Fruit fly (Drosophila melanogaster) whole organism: ENCODE results near the gene Vajk1.

Experiments
- CG8478 ChIP-seq: fragments of >200 bp; optimal IDR thresholded peaks from 2 replicates; lab custom pipeline; 2018; ENCODE audit warnings: inconsistent platforms
- Dll ChIP-seq: fragments of >200 bp; optimal IDR thresholded peaks from 2 replicates; lab custom pipeline; 2017
- EcR ChIP-seq, 2 experiments: fragments of >200 bp; optimal IDR thresholded peaks; 2 replicates each; lab custom pipeline; 2017; ENCODE audit warnings: missing biosample characterization in 2 of 2, missing genetic modification characterization in 2 of 2, missing genetic modification reagents in 2 of 2
- pan ChIP-seq: fragments of >200 bp; optimal IDR thresholded peaks from 2 replicates; lab custom pipeline; 2017
- psq ChIP-seq: fragments of >200 bp; optimal IDR thresholded peaks from 2 replicates; lab custom pipeline; 2017
- usp ChIP-seq: fragments of >200 bp; optimal IDR thresholded peaks from 2 replicates; lab custom pipeline; 2017; ENCODE audit warnings: missing biosample characterization, missing genetic modification characterization, mixed read lengths

Vajk1 gene

DNA sequence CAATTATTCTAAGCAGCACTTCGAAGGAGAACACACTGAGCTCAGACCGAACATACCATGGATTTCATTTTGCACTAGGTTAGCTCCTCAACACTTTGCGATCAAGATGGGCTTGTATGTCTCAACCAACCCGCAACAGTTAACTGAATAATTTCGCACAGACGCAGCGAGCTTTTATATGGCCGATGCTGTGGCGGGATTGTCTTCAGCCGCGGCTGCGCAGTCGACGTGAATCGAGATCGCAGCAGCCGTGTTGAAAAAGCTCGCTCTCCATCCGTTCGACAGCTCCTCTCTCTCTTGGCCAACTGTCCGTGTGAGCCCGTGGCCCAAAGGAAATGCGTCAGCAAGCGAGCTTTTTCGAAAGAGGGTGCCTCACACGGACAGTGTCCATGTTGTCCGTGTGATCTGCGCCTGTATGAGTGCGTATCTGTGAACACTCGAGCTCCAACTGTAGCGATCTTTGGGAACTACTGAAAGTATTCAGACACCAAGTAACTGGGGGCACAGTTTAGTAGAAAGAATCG is 11.3 kb upstream of the Vajk1 start, which contains the start of gene Vajk2:
Gene Vajk2, minus strand, starts transcription at position 151 of the 524 bp plus-strand sequence.
- no peak for TF ChIP-seq psq
- TF ChIP-seq Dll = no peak
- TF ChIP-seq CG8478 (lab: Kevin White, UChicago) = no peak
- no peak for TF ChIP-seq usp (GFP tag; lab: Kevin White, UChicago)
- TF ChIP-seq EcR (GFP tag; optimal IDR thresholded peaks at IDR 0.05; lab: Kevin White, UChicago) = no peak
- TF ChIP-seq pan = no peak

DNA sequence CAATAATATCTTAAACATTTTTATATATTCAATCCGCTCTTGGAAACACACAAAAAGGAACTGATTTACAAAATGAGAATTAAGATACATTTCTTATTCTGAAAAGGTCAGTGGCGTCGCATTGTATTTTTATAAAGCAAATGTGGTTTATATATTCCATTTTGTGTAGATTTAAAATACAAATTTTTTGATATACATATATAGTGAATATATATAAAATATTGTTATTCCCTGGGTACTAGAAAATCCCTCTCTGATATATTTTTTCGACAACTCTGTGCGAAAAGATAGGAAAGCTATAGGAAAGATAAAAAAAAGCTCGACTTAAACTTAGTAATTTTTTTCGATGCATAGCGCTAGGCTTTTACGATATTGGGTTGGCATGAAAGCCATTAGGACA is 8.0 kb upstream of the Vajk1 start, which contains the start of gene CG42711:
Gene CG42711, minus strand, starts transcription at position 45 of the 400 bp plus-strand sequence.
- TF ChIP-seq psq (no peak), CG8478 (lab: Kevin White, UChicago) (no peak), EcR (GFP tag; optimal IDR thresholded peaks at IDR 0.05; lab: Kevin White, UChicago) (no peak), pan (no peak), Dll (no peak), usp (GFP tag; lab: Kevin White, UChicago) (no peak)

DNA sequence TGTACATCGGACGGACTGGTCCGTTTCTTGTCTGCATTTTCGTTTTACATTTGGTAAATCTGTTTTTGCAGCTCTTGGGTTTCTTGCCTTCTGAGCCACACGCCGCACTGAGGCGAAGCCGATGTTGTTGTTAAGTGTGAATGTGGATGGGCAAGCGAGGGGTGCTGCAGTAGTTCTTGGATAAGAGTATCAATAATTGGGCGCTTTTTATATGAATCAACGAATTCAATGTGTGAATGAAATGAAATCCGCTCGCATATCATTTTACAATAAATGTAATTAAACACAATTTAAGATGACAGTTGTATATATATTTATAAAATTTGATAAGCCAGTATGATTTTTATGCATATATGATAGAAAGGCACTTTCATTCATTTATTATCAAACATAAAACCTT is 5.1 kb upstream of the Vajk1 start:
- TF ChIP-seq psq (no peak), usp (GFP tag; lab: Kevin White, UChicago) (no peak), CG8478 (lab: Kevin White, UChicago) (no peak), Dll (no peak), pan (no peak), EcR (GFP tag; optimal IDR thresholded peaks at IDR 0.05; lab: Kevin White, UChicago) (no peak)

DNA sequence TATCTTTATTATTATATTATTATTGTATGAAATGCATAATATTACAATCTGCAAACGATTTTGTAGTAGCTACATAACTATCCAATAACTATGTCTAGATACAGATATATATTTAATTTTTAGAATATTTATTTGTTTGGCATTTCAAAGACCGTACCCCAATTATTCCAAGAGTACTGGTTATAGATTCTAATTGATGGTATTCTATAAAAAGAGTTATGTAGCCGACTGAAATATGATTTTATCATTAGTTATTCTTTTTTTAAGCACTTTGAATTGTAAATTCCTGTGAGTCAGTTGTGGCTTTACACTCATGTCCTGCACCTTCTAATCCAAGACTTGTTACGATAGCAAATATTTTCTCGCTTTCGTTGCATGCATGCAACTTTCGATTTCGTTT is 2.3 kb upstream of the Vajk1 start:
- TF ChIP-seq psq (no peak), Dll (no peak), usp (GFP tag; lab: Kevin White, UChicago) (no peak), CG8478 (lab: Kevin White, UChicago) (no peak), EcR (GFP tag; optimal IDR thresholded peaks at IDR 0.05; lab: Kevin White, UChicago) (no peak), pan (no peak)

DNA sequence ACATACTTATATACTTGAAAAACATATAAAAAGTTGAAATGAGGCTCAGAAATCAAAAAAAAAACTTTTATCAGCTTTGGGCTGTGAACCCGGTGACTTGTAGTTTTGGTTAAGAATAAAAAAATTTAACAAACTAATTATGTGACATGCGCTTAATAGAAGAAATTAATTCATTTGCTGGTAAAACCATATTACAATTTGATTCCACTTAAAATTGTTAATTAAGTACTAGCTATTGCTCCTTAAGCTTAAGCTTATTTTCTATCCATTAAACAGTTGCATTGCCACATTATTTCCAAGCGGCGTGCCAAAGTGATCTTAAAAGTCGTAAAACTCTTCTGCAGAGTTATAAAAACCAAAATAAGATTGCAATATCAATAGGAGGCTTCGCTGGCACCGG is 631 bp upstream of the Vajk1 start:
- TF ChIP-seq CG8478 (lab: Kevin White, UChicago) (no peak), EcR (GFP tag; optimal IDR thresholded peaks at IDR 0.05; lab: Kevin White, UChicago) (no peak), Dll (no peak), psq (no peak), usp (GFP tag; lab: Kevin White, UChicago) (no peak), pan (no peak)

DNA sequence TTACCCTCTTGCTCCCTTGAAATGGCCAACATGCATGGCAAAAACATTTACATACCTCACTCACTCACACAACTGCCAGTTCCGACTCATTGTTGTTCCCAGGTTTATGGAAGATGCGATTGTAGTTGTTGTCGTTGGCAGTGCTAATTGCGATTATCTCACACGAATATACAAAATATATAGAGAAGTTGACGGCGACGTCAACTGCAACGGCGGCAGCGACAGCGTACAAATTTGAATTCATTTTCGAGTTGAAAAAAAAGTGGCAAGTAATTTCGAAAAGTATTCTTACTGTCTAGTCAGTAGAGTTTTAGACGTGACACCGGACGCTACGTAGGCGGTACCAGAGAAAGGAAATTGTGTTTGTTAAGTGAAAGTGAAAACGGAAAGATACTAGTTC is 8.9 kb downstream of the Vajk1 start, which contains the start of gene Ance-3:
Gene Ance-3, plus strand, starts transcription at position 301 of the 400 bp plus-strand sequence.
- no peak for TF ChIP-seq Dll
- no peak for TF ChIP-seq psq
- TF ChIP-seq CG8478 (lab: Kevin White, UChicago) = no peak
- TF ChIP-seq usp (GFP tag; lab: Kevin White, UChicago) = no peak
- TF ChIP-seq EcR (GFP tag; optimal IDR thresholded peaks at IDR 0.05; lab: Kevin White, UChicago) = no peak
- TF ChIP-seq pan = no peak

DNA sequence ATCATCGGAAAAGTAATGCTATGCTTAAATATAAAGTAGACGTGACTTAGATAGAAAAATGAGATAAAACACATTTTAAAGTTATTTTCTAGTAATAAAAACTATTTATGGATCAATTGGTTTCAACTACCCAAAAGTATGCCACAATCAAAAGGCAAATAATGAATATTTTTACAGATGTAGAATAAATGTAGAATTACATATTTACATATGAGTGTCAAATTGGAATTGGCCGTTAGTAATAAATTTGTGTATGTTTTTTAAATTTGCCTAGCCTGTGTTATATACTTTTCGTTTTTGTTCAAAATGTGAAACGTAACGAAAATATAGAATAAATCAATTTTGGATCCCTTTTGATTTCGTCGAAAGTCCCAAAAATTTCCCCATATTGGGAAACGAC is 11.6 kb downstream of the Vajk1 start, which contains the start of gene Acyp:
Gene Acyp, plus strand, starts transcription at position 301 of the 400 bp plus-strand sequence.
- TF ChIP-seq usp (GFP tag; lab: Kevin White, UChicago) (no peak), Dll (no peak), CG8478 (lab: Kevin White, UChicago) (no peak), pan (no peak), EcR (GFP tag; optimal IDR thresholded peaks at IDR 0.05; lab: Kevin White, UChicago) (no peak), psq (no peak)

DNA sequence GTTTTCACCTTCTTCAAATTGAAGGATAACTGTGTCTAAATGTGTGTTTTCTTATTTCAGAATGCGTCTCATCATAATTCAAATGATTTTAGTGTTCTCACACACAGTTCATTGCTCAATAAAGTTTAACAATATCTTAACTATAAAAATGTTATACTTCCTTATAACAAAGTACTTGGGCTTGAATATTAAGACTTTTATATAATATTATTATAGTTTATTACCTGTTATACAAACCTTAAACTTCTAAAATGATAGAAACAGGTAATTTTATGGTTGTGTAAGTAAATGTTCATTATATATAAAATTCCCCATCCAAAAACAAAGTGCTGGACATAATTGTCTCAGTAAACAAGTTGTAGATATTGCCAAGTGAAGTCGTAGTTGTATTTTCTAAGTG is 14.3 kb downstream of the Vajk1 start, which contains the start of gene Ance-2:
Gene Ance-2, plus strand, starts transcription at position 301 of the 400 bp plus-strand sequence.
- no peak for TF ChIP-seq CG8478 (lab: Kevin White, UChicago)
- TF ChIP-seq usp (GFP tag; lab: Kevin White, UChicago) = no peak
- no peak for TF ChIP-seq pan
- TF ChIP-seq Dll = no peak
- TF ChIP-seq psq = no peak
- no peak for TF ChIP-seq EcR (GFP tag; optimal IDR thresholded peaks at IDR 0.05; lab: Kevin White, UChicago)

DNA sequence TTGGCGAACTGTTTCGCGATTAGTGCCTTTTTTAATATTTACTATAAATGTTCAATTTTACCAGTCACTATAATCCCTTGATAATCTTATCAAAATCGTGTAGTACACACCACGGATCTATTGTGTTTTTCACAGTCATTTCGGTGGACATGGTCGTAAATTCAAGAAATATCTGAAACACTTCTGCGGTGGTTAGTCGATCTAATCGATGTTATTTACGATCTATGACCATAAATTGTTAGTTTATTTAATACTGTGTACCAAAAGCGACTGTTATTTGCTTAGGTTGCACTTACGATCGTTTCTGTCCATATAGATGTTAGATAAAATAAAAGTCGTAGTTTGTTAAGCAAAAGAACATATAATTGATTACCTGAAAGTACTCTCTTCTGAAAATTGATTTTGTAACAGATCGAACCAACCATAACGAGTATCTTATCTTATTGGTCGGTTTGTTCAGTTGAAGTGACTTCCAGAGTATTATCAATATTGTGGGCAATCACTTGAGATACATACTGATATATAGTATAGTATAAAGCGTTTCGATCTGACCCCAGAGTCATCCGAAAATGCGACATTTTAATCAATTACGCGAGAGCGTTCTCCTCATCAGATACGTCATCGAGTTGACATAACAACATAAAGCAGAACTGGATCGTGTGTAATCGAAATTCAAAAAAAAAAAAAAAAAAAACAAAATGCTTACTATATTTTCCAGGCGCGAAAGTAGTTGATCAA is 17.3 kb downstream of the Vajk1 start:
- TF ChIP-seq psq (no peak), pan (no peak), CG8478 (lab: Kevin White, UChicago) (no peak), usp (GFP tag; lab: Kevin White, UChicago) (no peak), Dll (no peak), EcR (GFP tag; optimal IDR thresholded peaks at IDR 0.05; lab: Kevin White, UChicago) (no peak)

DNA sequence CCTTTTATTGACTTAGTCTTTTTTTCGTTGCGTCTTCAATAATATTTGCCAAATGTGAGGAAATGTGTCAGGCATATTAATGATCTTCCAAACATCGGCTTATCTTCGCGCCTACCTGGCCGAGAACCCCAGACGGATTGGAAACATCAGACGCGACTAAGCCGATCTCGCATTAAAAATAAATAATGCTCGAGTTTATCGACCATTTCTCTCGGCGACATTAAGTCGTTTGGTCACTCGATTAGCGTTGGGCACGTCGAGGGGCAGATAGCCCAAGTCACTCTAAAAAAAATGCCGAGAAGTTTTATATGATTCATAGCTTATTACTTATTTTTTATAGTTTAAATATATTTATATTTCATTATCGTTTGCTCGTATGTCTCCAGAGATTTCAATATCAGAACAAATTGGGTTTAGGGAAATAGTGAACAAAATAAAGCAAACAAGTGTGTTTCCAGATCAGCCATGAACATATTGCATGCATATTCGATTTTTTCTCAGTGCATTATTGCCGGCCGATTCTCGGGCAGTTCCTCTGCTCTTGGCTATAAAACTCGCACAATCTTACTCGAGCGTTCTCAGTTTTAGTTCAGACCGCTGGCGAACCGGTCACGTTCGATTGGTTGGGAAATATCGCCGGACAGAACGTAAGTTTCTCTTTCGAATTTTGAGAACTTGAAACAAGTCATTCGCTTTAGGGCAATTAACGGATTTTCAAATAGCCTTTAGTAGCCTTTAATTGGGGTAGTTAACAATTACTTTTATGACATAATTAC is 18.1 kb downstream of the Vajk1 start, which contains the start of gene Ance:
Gene Ance, plus strand, starts transcription at position 574 of the 776 bp plus-strand sequence.
- TF ChIP-seq pan (no peak), psq (no peak), Dll (no peak), EcR (GFP tag; optimal IDR thresholded peaks at IDR 0.05; lab: Kevin White, UChicago) (no peak), CG8478 (lab: Kevin White, UChicago) (no peak), usp (GFP tag; lab: Kevin White, UChicago) (no peak)

DNA sequence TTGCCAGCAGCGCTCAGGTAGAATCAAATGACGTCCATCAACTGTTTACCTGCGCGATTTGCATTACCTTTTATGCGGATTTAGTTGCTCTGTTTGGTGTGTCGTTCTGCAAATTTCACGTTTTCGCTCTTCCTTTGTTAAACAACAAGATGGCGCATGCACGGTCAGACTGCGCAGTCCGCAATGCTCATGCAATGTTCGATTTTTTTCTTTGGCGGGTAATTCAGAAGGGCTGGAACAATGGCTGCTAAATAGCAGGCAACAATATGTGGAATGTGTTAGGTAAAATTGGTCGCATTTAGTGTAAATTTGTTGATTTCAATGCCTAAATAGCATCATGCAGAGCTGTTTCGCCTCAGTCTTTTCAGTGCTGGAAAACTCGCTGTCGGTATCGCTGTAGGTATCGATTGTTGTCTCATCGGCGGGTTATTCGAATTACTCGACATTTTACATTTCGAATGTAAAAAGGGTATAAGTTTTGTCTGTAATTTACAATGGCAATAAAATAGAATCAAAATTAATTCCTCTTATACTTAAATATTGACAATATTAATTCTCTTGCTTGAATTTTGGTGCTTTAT is 18.9 kb downstream of the Vajk1 start, which contains the start of gene Smg5:
Gene Smg5, minus strand, starts transcription at position 331 of the 581 bp plus-strand sequence.
- TF ChIP-seq CG8478 (lab: Kevin White, UChicago) = no peak
- TF ChIP-seq pan = no peak
- no peak for TF ChIP-seq Dll
- TF ChIP-seq usp (GFP tag; lab: Kevin White, UChicago) = no peak
- no peak for TF ChIP-seq psq
- TF ChIP-seq EcR (GFP tag; optimal IDR thresholded peaks at IDR 0.05; lab: Kevin White, UChicago) = no peak
